Fruit fly (Drosophila melanogaster) whole organism: ENCODE results near the gene WASp.

Experiments
- CG8478 ChIP-seq: fragments of >200 bp; optimal IDR thresholded peaks from 2 replicates; lab custom pipeline; 2018; ENCODE audit warnings: inconsistent platforms
- Dll ChIP-seq: fragments of >200 bp; optimal IDR thresholded peaks from 2 replicates; lab custom pipeline; 2017
- EcR ChIP-seq, 2 experiments: fragments of >200 bp; optimal IDR thresholded peaks; 2 replicates each; lab custom pipeline; 2017; ENCODE audit warnings: missing biosample characterization in 2 of 2, missing genetic modification characterization in 2 of 2, missing genetic modification reagents in 2 of 2
- pan ChIP-seq: fragments of >200 bp; optimal IDR thresholded peaks from 2 replicates; lab custom pipeline; 2017
- psq ChIP-seq: fragments of >200 bp; optimal IDR thresholded peaks from 2 replicates; lab custom pipeline; 2017
- usp ChIP-seq: fragments of >200 bp; optimal IDR thresholded peaks from 2 replicates; lab custom pipeline; 2017; ENCODE audit warnings: missing biosample characterization, missing genetic modification characterization, mixed read lengths

Gene WASp

DNA sequence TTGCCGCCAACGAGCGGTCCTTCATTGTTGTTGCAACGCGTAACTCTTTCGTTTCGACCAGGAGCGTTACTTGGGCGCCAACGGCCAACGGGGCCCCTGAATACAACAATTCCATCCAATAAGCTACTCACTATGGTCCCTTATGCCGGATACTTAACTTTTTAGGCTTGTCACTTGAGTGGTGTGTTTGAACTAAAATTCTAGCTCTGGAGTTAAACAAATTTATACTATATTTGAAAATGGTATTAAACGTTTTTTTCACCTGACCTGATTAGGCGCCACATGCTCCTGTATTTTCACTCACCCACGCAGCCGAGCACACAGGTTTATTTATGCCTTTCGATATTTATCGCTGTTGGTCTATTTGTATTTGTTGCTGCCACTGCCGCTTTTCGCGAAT, 26.7 kb downstream of the WASp start:
- TF ChIP-seq usp (GFP tag; lab: Kevin White, UChicago) (no peak), EcR (GFP tag; optimal IDR thresholded peaks at IDR 0.05; lab: Kevin White, UChicago) (no peak), Dll (lab: Kevin White, UChicago) (no peak), CG8478 (lab: Kevin White, UChicago) (no peak), pan (no peak), psq (no peak)

DNA sequence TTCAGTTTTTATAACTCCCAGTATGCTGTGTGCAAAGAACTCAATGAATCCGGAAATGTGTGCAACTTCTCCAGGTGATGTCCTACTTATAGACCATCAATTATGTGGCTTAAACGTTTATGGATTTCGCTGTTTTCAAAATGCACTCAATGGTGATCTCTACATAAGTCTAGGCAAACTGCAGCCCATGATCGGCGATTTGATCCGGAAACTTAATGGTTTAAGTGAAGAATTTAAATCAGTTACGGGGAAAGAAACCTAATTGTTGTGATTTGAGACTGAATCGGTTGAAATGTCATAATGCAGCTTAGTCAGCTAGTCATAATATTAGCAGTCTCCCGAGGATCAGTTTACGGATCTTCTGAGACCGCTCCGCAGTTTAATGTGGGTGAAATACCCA, 41.6 kb downstream of the WASp start, which contains the start of gene intr:
Gene intr (plus strand): TSS at position 301 of the 400 bp plus-strand sequence.
- no peak for TF ChIP-seq psq
- no peak for TF ChIP-seq EcR (GFP tag; optimal IDR thresholded peaks at IDR 0.05; lab: Kevin White, UChicago)
- no peak for TF ChIP-seq pan

DNA sequence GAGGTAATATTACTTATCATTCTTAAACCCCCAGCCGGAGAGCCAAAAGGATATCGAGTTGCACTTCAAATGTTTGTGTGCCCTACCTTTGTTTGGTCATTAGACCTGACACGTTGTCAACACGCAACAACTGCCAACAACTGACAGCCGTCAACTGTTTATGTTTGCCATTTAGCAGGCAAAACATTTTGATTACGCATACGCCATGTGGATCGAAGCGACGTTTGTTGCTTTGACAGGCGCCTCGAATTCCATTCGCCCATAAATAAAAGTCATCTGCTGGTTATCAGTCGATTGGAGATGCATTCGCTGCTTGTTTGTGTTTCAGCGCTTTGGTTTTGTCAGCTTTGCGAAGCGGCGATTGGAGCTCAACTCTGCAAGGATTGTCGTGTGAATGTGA, 42.5 kb downstream of the WASp start, which contains the start of gene CG34295:
Gene CG34295 (plus strand): TSS at position 301 of the 400 bp plus-strand sequence.
- TF ChIP-seq usp (GFP tag; lab: Kevin White, UChicago) (no peak), psq (no peak), CG8478 (lab: Kevin White, UChicago) (no peak), EcR (GFP tag; optimal IDR thresholded peaks at IDR 0.05; lab: Kevin White, UChicago) (no peak), Dll (lab: Kevin White, UChicago) (no peak), pan (no peak)

DNA sequence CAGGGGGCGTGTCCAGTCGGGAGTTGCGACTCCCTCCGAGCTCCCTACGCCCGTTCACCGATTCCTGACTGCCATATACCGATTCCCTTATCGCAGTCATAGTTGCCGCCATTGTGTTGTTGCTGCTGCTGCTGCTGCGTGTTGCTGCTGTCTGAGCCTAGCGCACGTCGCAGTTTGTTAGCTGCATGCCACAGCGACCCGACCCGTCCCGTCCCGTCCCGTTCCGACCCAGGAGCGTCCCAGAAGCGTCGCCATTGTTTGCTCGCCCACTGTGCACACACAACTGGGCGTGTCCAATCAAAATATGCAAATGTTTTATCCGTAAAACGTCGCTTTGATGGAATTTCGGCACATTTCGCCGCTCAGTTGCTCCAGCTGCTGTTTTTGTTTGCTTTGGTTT, 56.1 kb downstream of the WASp start:
- no peak for TF ChIP-seq psq
- TF ChIP-seq CG8478 (lab: Kevin White, UChicago) = no peak
